Worm (Caenorhabditis elegans) whole organism, young adult: ENCODE results near the gene sinh-1.
A peak's percentile ranks its signal among the peaks of the same experiment; 100 is the strongest.

Experiments
- C06A6.2 ChIP-seq: fragments of 200-800 bp; sonication (Bioruptor generic); conservative IDR thresholded peaks from 2 replicates; pipeline ENCODE4 v1.3.6; 2022; ENCODE audit warnings: missing genetic modification characterization, missing compliant biosample characterization
- F39B2.1 ChIP-seq: fragments of 200-800 bp; sonication (Bioruptor generic); IDR thresholded peaks from 2 replicates; pipeline ENCODE4 v1.3.6; 2022; ENCODE audit warnings: missing genetic modification reagents, missing genetic modification characterization, missing compliant biosample characterization
- F57A8.1 ChIP-seq: fragments of 200-800 bp; sonication (Bioruptor generic); optimal IDR thresholded peaks from 2 replicates; lab custom pipeline; 2018; ENCODE audit warnings: mild to moderate bottlenecking, missing genetic modification characterization, moderate library complexity, missing compliant biosample characterization
- K12H6.12 ChIP-seq: fragments of 200-800 bp; sonication (Bioruptor generic); optimal IDR thresholded peaks from 2 replicates; lab custom pipeline; 2018; ENCODE audit warnings: mild to moderate bottlenecking, missing genetic modification characterization, missing compliant biosample characterization
- ama-1 ChIP-seq, 3 experiments: fragments of 150-350 bp in 1 of 3; sonication (generic microtip) in 2 of 3; optimal IDR thresholded peaks; 2 replicates each; lab custom pipeline; 2014 to 2018; ENCODE audit warnings: missing biosample characterization in 2 of 3, missing genetic modification characterization in 2 of 3, missing genetic modification reagents in 2 of 3
- attf-3 ChIP-seq: fragments of 200-800 bp; sonication (Bioruptor generic); conservative IDR thresholded peaks from 2 replicates; pipeline ENCODE4 v1.3.6; 2022; ENCODE audit warnings: missing genetic modification reagents, missing genetic modification characterization, missing compliant biosample characterization
- attf-5 ChIP-seq: fragments of 200-800 bp; sonication (Bioruptor generic); optimal IDR thresholded peaks from 2 replicates; lab custom pipeline; 2018; ENCODE audit warnings: mild to moderate bottlenecking, missing genetic modification characterization, missing compliant biosample characterization
- attf-6 ChIP-seq: fragments of 200-800 bp; sonication (Bioruptor generic); IDR thresholded peaks from 2 replicates; pipeline ENCODE4 v1.3.6; 2022; ENCODE audit warnings: missing genetic modification reagents, missing genetic modification characterization, missing compliant biosample characterization
- cebp-2 ChIP-seq: fragments of 200-800 bp; sonication (Bioruptor generic); IDR thresholded peaks from 2 replicates; pipeline ENCODE4 v1.3.6; 2022; ENCODE audit warnings: missing genetic modification characterization, missing compliant biosample characterization
- ekl-4 ChIP-seq: fragments of 200-800 bp; sonication (Bioruptor generic); IDR thresholded peaks from 2 replicates; pipeline ENCODE4 v1.3.6; 2022; ENCODE audit warnings: missing genetic modification reagents, missing genetic modification characterization, missing compliant biosample characterization
- ets-4 ChIP-seq: fragments of 200-800 bp; sonication (Bioruptor generic); optimal IDR thresholded peaks from 2 replicates; lab custom pipeline; 2018; ENCODE audit warnings: mild to moderate bottlenecking, missing genetic modification characterization, missing compliant biosample characterization
- gei-17 ChIP-seq: fragments of 200-800 bp; sonication (Bioruptor generic); optimal IDR thresholded peaks from 2 replicates; lab custom pipeline; 2018; ENCODE audit warnings: mild to moderate bottlenecking, missing genetic modification characterization, missing compliant biosample characterization
- hsf-1 ChIP-seq: fragments of 200-800 bp; sonication (Bioruptor generic); IDR thresholded peaks from 2 replicates; pipeline ENCODE4 v1.3.6; 2022; ENCODE audit warnings: missing genetic modification reagents, missing genetic modification characterization, missing compliant biosample characterization
- lin-54 ChIP-seq: fragments of 200-800 bp; sonication (Bioruptor generic); optimal IDR thresholded peaks from 2 replicates; lab custom pipeline; 2018; ENCODE audit warnings: mild to moderate bottlenecking, missing genetic modification characterization, missing compliant biosample characterization
- lsy-27 ChIP-seq: sonication (generic microtip); optimal IDR thresholded peaks from 2 replicates; lab custom pipeline; 2017; ENCODE audit warnings: missing genetic modification characterization, mild to moderate bottlenecking, missing compliant biosample characterization, antibody characterized with exemption, missing genotype, borderline replicate concordance; ENCODE audit not compliant: insufficient read depth
- mcd-1 ChIP-seq: fragments of 200-800 bp; sonication (Bioruptor generic); IDR thresholded peaks from 2 replicates; pipeline ENCODE4 v1.3.6; 2022; ENCODE audit warnings: missing genetic modification reagents, missing genetic modification characterization, missing compliant biosample characterization
- nfyb-1 ChIP-seq: fragments of 200-800 bp; sonication (Bioruptor generic); IDR thresholded peaks from 2 replicates; pipeline ENCODE4 v1.3.6; 2022; ENCODE audit warnings: missing genetic modification reagents, missing genetic modification characterization, missing compliant biosample characterization
- repo-1 ChIP-seq: sonication (generic microtip); optimal IDR thresholded peaks from 2 replicates; lab custom pipeline; 2017; ENCODE audit warnings: mild to moderate bottlenecking, missing genetic modification characterization, missing compliant biosample characterization
- rpc-1 ChIP-seq, 2 experiments: fragments of 150-350 bp in 1 of 2; sonication (generic microtip) in 1 of 2; optimal IDR thresholded peaks; 2 replicates each; lab custom pipeline; 2014 to 2018; ENCODE audit warnings: missing biosample characterization in 1 of 2, missing genetic modification characterization in 1 of 2, missing genetic modification reagents in 1 of 2, missing genotype in 1 of 2
- tbp1 ChIP-seq: fragments of 200-800 bp; sonication (Bioruptor generic); optimal IDR thresholded peaks from 2 replicates; lab custom pipeline; 2018; ENCODE audit warnings: mild to moderate bottlenecking, missing genetic modification characterization, missing compliant biosample characterization
- xnd-1 ChIP-seq: sonication (generic microtip); optimal IDR thresholded peaks from 2 replicates; lab custom pipeline; 2016; ENCODE audit warnings: missing genotype, missing genetic modification reagents, missing genetic modification characterization, missing compliant biosample characterization
- ztf-25 ChIP-seq: fragments of 200-800 bp; sonication (Bioruptor generic); IDR thresholded peaks from 2 replicates; pipeline ENCODE4 v1.3.6; 2022; ENCODE audit warnings: missing genetic modification reagents, missing genetic modification characterization, missing compliant biosample characterization

The sinh-1 gene

DNA sequence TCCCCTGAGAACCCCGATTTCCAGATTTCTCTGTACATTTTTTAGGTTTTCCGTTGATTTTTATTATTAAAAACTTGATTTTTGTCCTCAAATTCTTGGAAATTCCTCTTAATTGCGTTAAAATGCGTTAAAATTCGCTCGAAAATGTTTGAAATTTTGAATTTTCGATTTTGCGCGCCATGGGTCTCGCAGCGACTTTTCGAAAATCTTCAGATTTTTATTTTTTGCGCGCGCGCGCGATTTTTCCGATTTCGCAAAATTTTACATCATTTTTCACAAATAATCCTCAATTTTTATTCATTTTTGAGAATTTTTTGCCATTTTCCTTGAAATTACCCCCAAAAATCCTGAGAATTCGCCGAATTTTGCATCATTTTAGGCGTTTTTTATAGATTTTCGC, 55.9 kb downstream of the sinh-1 start (continued):
- TF ChIP-seq nfyb-1 (GFP tag; lab: Robert Waterston, UW) (no peak), rpc-1 (optimal IDR thresholded peaks at IDR 0.05; lab: Kevin White, UChicago) (no peak), rpc-1 (tag; optimal IDR thresholded peaks at IDR 0.05; lab: Kevin White, UChicago) (no peak), lsy-27 (tag; lab: Kevin White, UChicago) (no peak), ekl-4 (GFP tag; lab: Robert Waterston, UW) (0 out of 2 replicates have a peak, but pooled peaks have one; percentile 29), K12H6.12 (tag; lab: Kevin White, UChicago) (no peak), C06A6.2 (no peak), lin-54 (peak; percentile 88), attf-5 (GFP tag; lab: Kevin White, UChicago) (no peak), ztf-25 (GFP tag; lab: Robert Waterston, UW) (no peak), mcd-1 (GFP tag; lab: Robert Waterston, UW) (peak; percentile 54), attf-3 (GFP tag; lab: Robert Waterston, UW) (peak; percentile 80), F57A8.1 (no peak), gei-17 (GFP tag; lab: Kevin White, UChicago) (no peak), cebp-2 (GFP tag; lab: Robert Waterston, UW) (no peak), hsf-1 (GFP tag; lab: Robert Waterston, UW) (peak; percentile 77), xnd-1 (tag; lab: Kevin White, UChicago) (peak; percentile 90), repo-1 (tag; lab: Kevin White, UChicago) (no peak), F39B2.1 (GFP tag; lab: Robert Waterston, UW) (no peak), ets-4 (no peak), ama-1 (optimal IDR thresholded peaks at IDR 0.05; lab: Kevin White, UChicago) (no peak), ama-1 (GFP tag; optimal IDR thresholded peaks at IDR 0.05; lab: Kevin White, UChicago) (no peak), tbp1 (GFP tag; lab: Kevin White, UChicago) (peak; percentile 36), attf-6 (GFP tag; lab: Robert Waterston, UW) (no peak)
